Fruit fly (Drosophila melanogaster) whole organism, prepupa: ENCODE measurements around the gene Taf9.

ENCODE experiments used
- Blimp-1 ChIP-seq: fragments of 200-800 bp; sonication (Bioruptor generic); optimal IDR thresholded peaks from 3 replicates; lab custom pipeline; 2017; ENCODE audit warnings: missing biosample characterization, missing genetic modification characterization, mild to moderate bottlenecking, moderate library complexity, missing genetic modification reagents
- CG10631 ChIP-seq: fragments of 200-800 bp; sonication (Bioruptor generic); optimal IDR thresholded peaks from 2 replicates; lab custom pipeline; 2016; ENCODE audit warnings: missing biosample characterization, missing genetic modification characterization
- CG11294 ChIP-seq: fragments of 200-800 bp; sonication (Bioruptor generic); IDR thresholded peaks from 2 replicates; pipeline ENCODE4 v1.3.6; 2022; ENCODE audit warnings: missing biosample characterization, missing genetic modification characterization
- CG11762 ChIP-seq: fragments of 200-800 bp; sonication (Bioruptor generic); optimal IDR thresholded peaks from 3 replicates; lab custom pipeline; 2016; ENCODE audit warnings: missing biosample characterization, missing genetic modification characterization; ENCODE audit not compliant: insufficient read depth
- CG11902 ChIP-seq: fragments of 200-800 bp; sonication (Bioruptor generic); optimal IDR thresholded peaks from 3 replicates; lab custom pipeline; 2016; ENCODE audit warnings: missing biosample characterization, missing genetic modification characterization
- CG15336 ChIP-seq: fragments of 200-800 bp; sonication (Bioruptor generic); IDR thresholded peaks from 2 replicates; pipeline ENCODE4 v1.3.6; 2022; ENCODE audit warnings: missing biosample characterization, missing genetic modification characterization
- CG1621 ChIP-seq: fragments of 200-800 bp; sonication (Bioruptor generic); optimal IDR thresholded peaks from 3 replicates; lab custom pipeline; 2018; ENCODE audit warnings: missing biosample characterization, mild to moderate bottlenecking, missing genetic modification characterization
- CG16779 ChIP-seq: fragments of 200-800 bp; sonication (Bioruptor generic); optimal IDR thresholded peaks from 3 replicates; lab custom pipeline; 2017; ENCODE audit warnings: missing biosample characterization, mild to moderate bottlenecking, missing genetic modification characterization
- CG3032 ChIP-seq: fragments of 200-800 bp; optimal IDR thresholded peaks from 2 replicates; lab custom pipeline; 2019; ENCODE audit warnings: missing biosample characterization, mild to moderate bottlenecking, missing genetic modification characterization, moderate library complexity
- CG31627 ChIP-seq: fragments of 200-800 bp; sonication (Bioruptor generic); optimal IDR thresholded peaks from 3 replicates; lab custom pipeline; 2016; ENCODE audit warnings: missing biosample characterization, missing genetic modification characterization
- CG32006 ChIP-seq: fragments of 200-800 bp; sonication (Bioruptor generic); optimal IDR thresholded peaks from 3 replicates; lab custom pipeline; 2017; ENCODE audit warnings: missing biosample characterization, mild to moderate bottlenecking, missing genetic modification characterization
- CG34406 ChIP-seq: fragments of 200-800 bp; sonication (Bioruptor generic); optimal IDR thresholded peaks from 3 replicates; lab custom pipeline; 2016; ENCODE audit warnings: missing biosample characterization, missing genetic modification characterization
- CG3919 ChIP-seq: fragments of 200-800 bp; sonication (Bioruptor generic); optimal IDR thresholded peaks from 3 replicates; lab custom pipeline; 2016; ENCODE audit warnings: missing biosample characterization, missing genetic modification characterization
- CG4318 ChIP-seq: fragments of 200-800 bp; sonication (Bioruptor generic); optimal IDR thresholded peaks from 3 replicates; lab custom pipeline; 2017; ENCODE audit warnings: missing biosample characterization, mild to moderate bottlenecking, missing genetic modification characterization
- CG6163 ChIP-seq: fragments of 200-800 bp; sonication (Bioruptor generic); IDR thresholded peaks from 3 replicates; pipeline ENCODE4 v1.3.6; 2022; ENCODE audit warnings: missing biosample characterization, missing genetic modification characterization
- CG6276 ChIP-seq: fragments of 200-800 bp; sonication (Bioruptor generic); optimal IDR thresholded peaks from 2 replicates; lab custom pipeline; 2017; ENCODE audit warnings: missing biosample characterization, mild to moderate bottlenecking, missing genetic modification characterization
- CG6792 ChIP-seq: fragments of 200-800 bp; sonication (Bioruptor generic); optimal IDR thresholded peaks from 3 replicates; lab custom pipeline; 2016; ENCODE audit warnings: missing biosample characterization, missing genetic modification characterization
- CG6808 ChIP-seq: fragments of 200-800 bp; sonication (Bioruptor generic); optimal IDR thresholded peaks from 3 replicates; lab custom pipeline; 2017; ENCODE audit warnings: missing biosample characterization, missing genetic modification characterization, mild to moderate bottlenecking, moderate library complexity, missing genetic modification reagents
- CG6854 ChIP-seq: fragments of 200-800 bp; sonication (Bioruptor generic); optimal IDR thresholded peaks from 2 replicates; lab custom pipeline; 2017; ENCODE audit warnings: missing biosample characterization, mild to moderate bottlenecking, missing genetic modification characterization
- CG8119 ChIP-seq: fragments of 200-800 bp; sonication (Bioruptor generic); IDR thresholded peaks from 3 replicates; pipeline ENCODE4 v1.3.6; 2022; ENCODE audit warnings: missing biosample characterization, missing genetic modification characterization
- CG8319 ChIP-seq: fragments of 200-800 bp; sonication (Bioruptor generic); optimal IDR thresholded peaks from 3 replicates; lab custom pipeline; 2016; ENCODE audit warnings: missing biosample characterization, missing genetic modification characterization
- CG8632 ChIP-seq: fragments of 200-800 bp; sonication (Bioruptor generic); optimal IDR thresholded peaks from 3 replicates; lab custom pipeline; 2016; ENCODE audit warnings: missing biosample characterization, missing genetic modification characterization
- CG9139 ChIP-seq: fragments of 200-800 bp; sonication (Bioruptor generic); optimal IDR thresholded peaks from 3 replicates; lab custom pipeline; 2017; ENCODE audit warnings: missing biosample characterization, mild to moderate bottlenecking, missing genetic modification characterization
- Eip75B ChIP-seq: fragments of 200-800 bp; sonication (Bioruptor generic); optimal IDR thresholded peaks from 3 replicates; lab custom pipeline; 2016; ENCODE audit warnings: missing biosample characterization, missing genetic modification characterization
- Eip78C ChIP-seq: fragments of 200-800 bp; sonication (Bioruptor generic); peaks from one replicate; lab custom pipeline; 2016; ENCODE audit warnings: missing biosample characterization, missing genetic modification characterization
- Eip93F ChIP-seq: fragments of 200-800 bp; sonication (Bioruptor generic); optimal IDR thresholded peaks from 2 replicates; lab custom pipeline; 2016; ENCODE audit warnings: missing biosample characterization, mild to moderate bottlenecking, missing genetic modification characterization
- Ets96B ChIP-seq: fragments of 200-800 bp; optimal IDR thresholded peaks from 2 replicates; lab custom pipeline; 2019; ENCODE audit warnings: missing biosample characterization, mild to moderate bottlenecking, missing genetic modification characterization, moderate library complexity
- Hr38 ChIP-seq: sonication (Bioruptor generic); optimal IDR thresholded peaks from 2 replicates; lab custom pipeline; 2016; ENCODE audit warnings: missing biosample characterization, missing genetic modification characterization
- Hr39 ChIP-seq: fragments of 200-800 bp; sonication (Bioruptor generic); optimal IDR thresholded peaks from 2 replicates; lab custom pipeline; 2016; ENCODE audit warnings: missing biosample characterization, missing genetic modification characterization
- Hr4 ChIP-seq: fragments of 200-800 bp; sonication (Bioruptor generic); optimal IDR thresholded peaks from 3 replicates; lab custom pipeline; 2016; ENCODE audit warnings: missing biosample characterization, missing genetic modification characterization
- Met ChIP-seq: fragments of 200-800 bp; sonication (Bioruptor generic); optimal IDR thresholded peaks from 3 replicates; lab custom pipeline; 2016; ENCODE audit warnings: missing biosample characterization, missing genetic modification characterization
- OdsH ChIP-seq: fragments of 200-800 bp; sonication (Bioruptor generic); optimal IDR thresholded peaks from 3 replicates; lab custom pipeline; 2016; ENCODE audit warnings: missing biosample characterization, missing genetic modification characterization
- Sox102F ChIP-seq: fragments of 200-800 bp; sonication (Bioruptor generic); optimal IDR thresholded peaks from 2 replicates; lab custom pipeline; 2016; ENCODE audit warnings: missing biosample characterization, mild to moderate bottlenecking, missing genetic modification characterization
- Sox15 ChIP-seq: fragments of 200-800 bp; sonication (Bioruptor generic); optimal IDR thresholded peaks from 3 replicates; lab custom pipeline; 2016; ENCODE audit warnings: missing biosample characterization, missing genetic modification characterization
- acj6 ChIP-seq: fragments of 200-800 bp; sonication (Bioruptor generic); optimal IDR thresholded peaks from 3 replicates; lab custom pipeline; 2016; ENCODE audit warnings: missing biosample characterization, missing genetic modification characterization
- cyc ChIP-seq: fragments of 200-800 bp; sonication (Bioruptor generic); optimal IDR thresholded peaks from 3 replicates; lab custom pipeline; 2016; ENCODE audit warnings: missing biosample characterization, missing genetic modification characterization
- dac ChIP-seq: fragments of 200-800 bp; sonication (Bioruptor generic); optimal IDR thresholded peaks from 2 replicates; lab custom pipeline; 2017; ENCODE audit warnings: missing biosample characterization, mild to moderate bottlenecking, missing genetic modification characterization
- eg ChIP-seq: fragments of 200-800 bp; sonication (Bioruptor generic); IDR thresholded peaks from 3 replicates; pipeline ENCODE4 v1.3.6; 2022; ENCODE audit warnings: missing biosample characterization, missing genetic modification characterization
- esn ChIP-seq: fragments of 200-800 bp; sonication (Bioruptor generic); optimal IDR thresholded peaks from 2 replicates; lab custom pipeline; 2016; ENCODE audit warnings: missing biosample characterization, mild to moderate bottlenecking, missing genetic modification characterization, moderate library complexity
- fd59A ChIP-seq: fragments of 200-800 bp; sonication (Bioruptor generic); optimal IDR thresholded peaks from 2 replicates; lab custom pipeline; 2017; ENCODE audit warnings: missing biosample characterization, mild to moderate bottlenecking, missing genetic modification characterization, missing genetic modification reagents
- fd85E ChIP-seq: fragments of 200-800 bp; sonication (Bioruptor generic); optimal IDR thresholded peaks from 3 replicates; lab custom pipeline; 2016; ENCODE audit warnings: missing biosample characterization, missing genetic modification characterization
- fkh ChIP-seq: fragments of 200-800 bp; sonication (Bioruptor generic); optimal IDR thresholded peaks from 3 replicates; lab custom pipeline; 2017; ENCODE audit warnings: missing biosample characterization, mild to moderate bottlenecking, missing genetic modification characterization, moderate library complexity
- lz ChIP-seq: fragments of 200-800 bp; sonication (Bioruptor generic); optimal IDR thresholded peaks from 3 replicates; lab custom pipeline; 2016; ENCODE audit warnings: missing biosample characterization, missing genetic modification characterization
- salr ChIP-seq, 2 experiments: fragments of 200-800 bp; sonication (Bioruptor generic); optimal IDR thresholded peaks; 3 replicates each; lab custom pipeline; 2016 to 2018; ENCODE audit warnings: missing biosample characterization in 2 of 2, missing genetic modification characterization in 2 of 2, mild to moderate bottlenecking in 1 of 2
- spab ChIP-seq: fragments of 200-800 bp; sonication (Bioruptor generic); optimal IDR thresholded peaks from 2 replicates; lab custom pipeline; 2017; ENCODE audit warnings: missing biosample characterization, mild to moderate bottlenecking, missing genetic modification characterization, missing genetic modification reagents
- ss ChIP-seq, 2 experiments: fragments of 200-800 bp; sonication (Bioruptor generic); optimal IDR thresholded peaks; 2 replicates in 1 of 2; 3 replicates in 1 of 2; lab custom pipeline; 2017 to 2018; ENCODE audit warnings: mild to moderate bottlenecking in 2 of 2, missing biosample characterization in 2 of 2, missing genetic modification characterization in 2 of 2, moderate library complexity in 1 of 2
- svp ChIP-seq: fragments of 200-800 bp; sonication (Bioruptor generic); peaks from one replicate; lab custom pipeline; 2016; ENCODE audit warnings: missing biosample characterization, missing genetic modification characterization
- vri ChIP-seq: fragments of 200-800 bp; sonication (Bioruptor generic); optimal IDR thresholded peaks from 3 replicates; lab custom pipeline; 2016; ENCODE audit warnings: missing biosample characterization, mild to moderate bottlenecking, missing genetic modification characterization

The Taf9 gene

DNA sequence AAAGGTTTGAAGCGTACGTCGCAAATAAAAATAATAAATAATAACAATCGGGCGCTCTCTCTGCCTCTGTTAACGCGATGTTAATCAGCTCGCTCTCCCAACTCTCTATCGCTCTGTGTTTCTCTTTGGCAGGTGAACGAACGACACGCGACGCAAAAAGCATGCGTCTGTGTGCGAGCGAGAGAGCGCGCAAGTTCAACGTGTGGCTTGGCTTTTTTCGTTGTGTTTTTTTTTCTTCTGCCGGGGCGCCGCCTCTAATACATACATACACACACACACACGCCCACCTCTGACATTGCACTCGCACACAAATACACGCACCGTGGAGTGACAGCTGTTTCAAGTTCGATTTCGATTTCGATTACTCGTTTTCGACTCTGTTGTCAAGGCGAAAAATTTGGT is 36.7 kb downstream of the Taf9 start:
- no peak for TF ChIP-seq CG11762 (GFP tag; lab: Kevin White, UChicago)
- TF ChIP-seq ss (GFP tag; optimal IDR thresholded peaks at IDR 0.05; lab: Kevin White, UChicago) = peak; percentile 68
- no peak for TF ChIP-seq CG31627 (GFP tag; lab: Kevin White, UChicago)
- TF ChIP-seq fd59A = no peak
- no peak for TF ChIP-seq CG11902 (GFP tag; lab: Kevin White, UChicago)
- peak; percentile 46 for TF ChIP-seq fd85E
- peak; percentile 17 for TF ChIP-seq vri (GFP tag; lab: Kevin White, UChicago)
- peak; percentile 61 for TF ChIP-seq Eip78C
- TF ChIP-seq CG34406 (GFP tag; lab: Kevin White, UChicago) = peak; percentile 16
- no peak for TF ChIP-seq lz (GFP tag; lab: Kevin White, UChicago)
- TF ChIP-seq esn (GFP tag; lab: Kevin White, UChicago) = no peak
- no peak for TF ChIP-seq CG10631 (GFP tag; lab: Kevin White, UChicago)
- no peak for TF ChIP-seq OdsH (GFP tag; lab: Kevin White, UChicago)
- peak; percentile 35 for TF ChIP-seq Met (GFP tag; lab: Kevin White, UChicago)
- peak; percentile 55; the same call in 1 of the 2 replicates for TF ChIP-seq CG15336
- peak; percentile 42 for TF ChIP-seq CG6854 (GFP tag; lab: Kevin White, UChicago)
- no peak for TF ChIP-seq CG32006 (GFP tag; lab: Kevin White, UChicago)
- TF ChIP-seq CG6276 = peak; percentile 11
- no peak for TF ChIP-seq CG3919
- TF ChIP-seq CG6808 (GFP tag; lab: Kevin White, UChicago) = peak; percentile 23
- no peak for TF ChIP-seq Hr38 (GFP tag; lab: Kevin White, UChicago)
- TF ChIP-seq Eip93F = peak; percentile 29
- peak; percentile 69 for TF ChIP-seq CG9139 (GFP tag; lab: Kevin White, UChicago)
- no peak for TF ChIP-seq Sox102F (GFP tag; lab: Kevin White, UChicago)
- peak; percentile 77; the same call in 2 of the 3 replicates for TF ChIP-seq eg (GFP tag; lab: Robert Waterston, UW)
- TF ChIP-seq CG11294 (GFP tag; lab: Robert Waterston, UW) = no peak
- peak; percentile 10 for TF ChIP-seq CG1621
- peak; percentile 94 for TF ChIP-seq svp (GFP tag; lab: Kevin White, UChicago)
- TF ChIP-seq spab (GFP tag; lab: Kevin White, UChicago) = no peak
- no peak for TF ChIP-seq Ets96B
- TF ChIP-seq Sox15 = no peak
- TF ChIP-seq CG8119 (GFP tag; lab: Robert Waterston, UW) = peak; percentile 45; the same call in 2 of the 3 replicates
- TF ChIP-seq CG4318 = no peak
- no peak for TF ChIP-seq CG8319 (GFP tag; lab: Kevin White, UChicago)
- TF ChIP-seq CG3032 (tag; lab: Kevin White, UChicago) = no peak
- no peak for TF ChIP-seq Eip75B (GFP tag; lab: Kevin White, UChicago)
- TF ChIP-seq CG6163 (GFP tag; lab: Robert Waterston, UW) = peak; percentile 82
- no peak for TF ChIP-seq dac (GFP tag; lab: Kevin White, UChicago)
- TF ChIP-seq fkh (GFP tag; lab: Kevin White, UChicago) = no peak
- TF ChIP-seq CG6792 (GFP tag; lab: Kevin White, UChicago) = no peak
- peak; percentile 25 for TF ChIP-seq CG16779 (tag; lab: Kevin White, UChicago)
- no peak for TF ChIP-seq salr (GFP tag; optimal IDR thresholded peaks at IDR 0.05; lab: Kevin White, UChicago)
- TF ChIP-seq cyc (GFP tag; lab: Kevin White, UChicago) = no peak
- no peak for TF ChIP-seq acj6 (GFP tag; lab: Kevin White, UChicago)
- no peak for TF ChIP-seq Hr39 (GFP tag; lab: Kevin White, UChicago)
- TF ChIP-seq Hr4 (GFP tag; lab: Kevin White, UChicago) = no peak
- no peak for TF ChIP-seq Blimp-1 (GFP tag; lab: Kevin White, UChicago)
- no peak for TF ChIP-seq CG8632
